Fruit fly (Drosophila melanogaster): ENCODE results near the gene CG10621.

DNA sequence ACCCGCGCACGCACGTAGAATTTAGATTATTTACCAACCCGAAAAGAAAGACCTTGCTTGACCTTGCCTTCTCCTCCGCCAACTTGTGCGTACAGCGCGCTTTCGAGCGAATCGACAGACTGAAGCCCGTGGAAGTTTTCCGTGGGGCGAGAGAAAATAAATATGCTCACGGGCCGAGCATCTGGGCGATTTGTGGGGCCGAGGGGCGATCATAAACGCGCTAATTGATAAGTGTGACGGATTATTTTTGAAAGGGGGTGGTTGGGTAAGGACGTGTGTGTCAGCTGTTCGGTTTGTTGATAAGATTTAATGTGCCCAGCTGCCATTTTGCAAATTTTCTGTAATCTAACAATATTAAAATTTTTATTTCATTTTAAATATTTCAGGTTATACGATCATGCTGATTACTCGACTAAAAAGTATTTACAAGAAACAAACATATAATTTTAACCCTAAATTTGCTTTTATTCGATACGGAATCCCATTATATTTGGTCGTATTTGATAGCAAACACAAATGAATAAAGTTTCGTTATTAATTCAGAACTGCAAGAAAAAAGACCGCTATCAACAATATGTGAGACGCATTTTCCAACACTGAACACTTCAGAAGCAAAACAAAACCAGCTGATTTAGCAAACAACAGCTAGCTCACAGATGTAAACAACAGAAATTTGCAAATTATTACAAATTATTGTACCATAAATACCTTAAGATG lies 20.0 kb upstream of the CG10621 start, which contains the start of the genes L2HGDH and CG10431:
- peak; percentile 71 for TF ChIP-seq br (GFP tag; optimal IDR thresholded peaks at IDR 0.05)
- TF ChIP-seq h (GFP tag; optimal IDR thresholded peaks at IDR 0.05) = peak; percentile 83
- no peak for TF ChIP-seq Abd-B (GFP tag; optimal IDR thresholded peaks at IDR 0.05)
- peak; percentile 79 for TF ChIP-seq fru (GFP tag; optimal IDR thresholded peaks at IDR 0.05)
- TF ChIP-seq dmrt93B (GFP tag; optimal IDR thresholded peaks at IDR 0.05) = no peak
- TF ChIP-seq Hnf4 (GFP tag; optimal IDR thresholded peaks at IDR 0.05) = peak; percentile 77
- TF ChIP-seq Dif (GFP tag; optimal IDR thresholded peaks at IDR 0.05; ENCODE audit: partially characterized antibody) = peak; percentile 60
- TF ChIP-seq brk (GFP tag; optimal IDR thresholded peaks at IDR 0.05) = no peak
- no peak for TF ChIP-seq lola (GFP tag; optimal IDR thresholded peaks at IDR 0.05)
- TF ChIP-seq Myc (optimal IDR thresholded peaks at IDR 0.05) = no peak
